Fruit fly (Drosophila melanogaster): ENCODE data around the gene CG7342.

dm6 chr3R:19583311-19583710 lies 19.9 kb upstream of the CG7342 start:
- TF ChIP-seq usp (GFP tag; optimal IDR thresholded peaks at IDR 0.05) (no peak), Dll (optimal IDR thresholded peaks at IDR 0.05) (no peak), psq (optimal IDR thresholded peaks at IDR 0.05) (no peak), pan (optimal IDR thresholded peaks at IDR 0.05) (no peak), CG8478 (optimal IDR thresholded peaks at IDR 0.05) (no peak)

Measured in whole organism.